Fruit fly (Drosophila melanogaster) whole organism, pupa: ENCODE results near the gene CG11842.

Experiments
- CG17806 ChIP-seq: fragments of 200-800 bp; sonication (Bioruptor generic); optimal IDR thresholded peaks from 2 replicates; lab custom pipeline; 2018; ENCODE audit warnings: missing biosample characterization, mild to moderate bottlenecking, missing genetic modification characterization, moderate library complexity
- CG9948 ChIP-seq: fragments of 200-800 bp; sonication (Bioruptor generic); optimal IDR thresholded peaks from 2 replicates; lab custom pipeline; 2018; ENCODE audit warnings: missing biosample characterization, mild to moderate bottlenecking, missing genetic modification characterization, moderate library complexity
- Snoo ChIP-seq: fragments of 200-800 bp; sonication (Bioruptor generic); optimal IDR thresholded peaks from 3 replicates; lab custom pipeline; 2017; ENCODE audit warnings: missing biosample characterization, mild to moderate bottlenecking, missing genetic modification characterization, inconsistent platforms
- rn ChIP-seq: fragments of 200-800 bp; sonication (Bioruptor generic); IDR thresholded peaks from 2 replicates; pipeline ENCODE4 v1.3.6; 2022; ENCODE audit warnings: missing biosample characterization, missing genetic modification characterization

dm6 chr3R:29103227-29103626, 50.7 kb downstream of the CG11842 start:
- TF ChIP-seq Snoo (tag; lab: Kevin White, UChicago) (no peak), CG9948 (no peak), rn (GFP tag; lab: Robert Waterston, UW) (no peak), CG17806 (tag; lab: Kevin White, UChicago) (no peak)
